Fruit fly (Drosophila melanogaster) whole organism, pupa: ENCODE results near the gene U2af38.

Experiments used
- CG10348 ChIP-seq: fragments of 200-800 bp; sonication (Bioruptor generic); IDR thresholded peaks from 2 replicates; pipeline ENCODE4 v1.3.6; 2022; ENCODE audit warnings: missing biosample characterization, missing genetic modification characterization
- CG12605 ChIP-seq: fragments of 200-800 bp; sonication (Bioruptor generic); IDR thresholded peaks from 2 replicates; pipeline ENCODE4 v1.3.6; 2022; ENCODE audit warnings: missing biosample characterization, missing genetic modification characterization
- CG13204 ChIP-seq: fragments of 200-800 bp; sonication (Bioruptor generic); optimal IDR thresholded peaks from 2 replicates; lab custom pipeline; 2018; ENCODE audit warnings: missing biosample characterization, mild to moderate bottlenecking, missing genetic modification characterization, moderate library complexity
- CG14655 ChIP-seq: fragments of 200-800 bp; sonication (Bioruptor generic); optimal IDR thresholded peaks from 3 replicates; lab custom pipeline; 2017; ENCODE audit warnings: mild to moderate bottlenecking, missing biosample characterization, missing genetic modification reagents, missing genetic modification characterization
- CG15710 ChIP-seq: fragments of 200-800 bp; sonication (Bioruptor generic); optimal IDR thresholded peaks from 2 replicates; lab custom pipeline; 2018; ENCODE audit warnings: missing biosample characterization, mild to moderate bottlenecking, missing genetic modification characterization, moderate library complexity
- CG17806 ChIP-seq: fragments of 200-800 bp; sonication (Bioruptor generic); optimal IDR thresholded peaks from 2 replicates; lab custom pipeline; 2018; ENCODE audit warnings: missing biosample characterization, mild to moderate bottlenecking, missing genetic modification characterization, moderate library complexity
- CG32121 ChIP-seq: fragments of 200-800 bp; sonication (Bioruptor generic); IDR thresholded peaks from 2 replicates; pipeline ENCODE4 v1.3.6; 2022; ENCODE audit warnings: missing biosample characterization, missing genetic modification characterization
- CG34367 ChIP-seq: fragments of 200-800 bp; sonication (Bioruptor generic); optimal IDR thresholded peaks from 2 replicates; lab custom pipeline; 2018; ENCODE audit warnings: missing biosample characterization, mild to moderate bottlenecking, missing genetic modification characterization
- CG4496 ChIP-seq: fragments of 200-800 bp; sonication (Bioruptor generic); IDR thresholded peaks from 3 replicates; pipeline ENCODE4 v1.3.6; 2022; ENCODE audit warnings: missing biosample characterization, missing genetic modification characterization
- CG8159 ChIP-seq: fragments of 200-800 bp; sonication (Bioruptor generic); optimal IDR thresholded peaks from 3 replicates; lab custom pipeline; 2018; ENCODE audit warnings: missing biosample characterization, mild to moderate bottlenecking, missing genetic modification characterization, moderate library complexity
- CG8301 ChIP-seq: fragments of 200-800 bp; sonication (Bioruptor generic); optimal IDR thresholded peaks from 2 replicates; lab custom pipeline; 2018; ENCODE audit warnings: missing biosample characterization, mild to moderate bottlenecking, missing genetic modification characterization
- CG9948 ChIP-seq: fragments of 200-800 bp; sonication (Bioruptor generic); optimal IDR thresholded peaks from 2 replicates; lab custom pipeline; 2018; ENCODE audit warnings: missing biosample characterization, mild to moderate bottlenecking, missing genetic modification characterization, moderate library complexity
- D1 ChIP-seq: fragments of 200-800 bp; sonication (Bioruptor generic); optimal IDR thresholded peaks from 2 replicates; lab custom pipeline; 2018; ENCODE audit warnings: missing biosample characterization, mild to moderate bottlenecking, missing genetic modification characterization, moderate library complexity
- EcR ChIP-seq: fragments of 200-800 bp; sonication (Bioruptor generic); optimal IDR thresholded peaks from 3 replicates; lab custom pipeline; 2019; ENCODE audit warnings: missing biosample characterization, missing genetic modification characterization, mild to moderate bottlenecking, moderate library complexity, missing genetic modification reagents
- Ets98B ChIP-seq: fragments of 200-800 bp; sonication (Bioruptor generic); IDR thresholded peaks from 2 replicates; pipeline ENCODE4 v1.3.6; 2022; ENCODE audit warnings: missing biosample characterization, missing genetic modification characterization
- Pif1A ChIP-seq: fragments of 200-800 bp; sonication (Bioruptor generic); optimal IDR thresholded peaks from 3 replicates; lab custom pipeline; 2016; ENCODE audit warnings: missing biosample characterization, missing genetic modification characterization
- Pif1B ChIP-seq: fragments of 200-800 bp; sonication (Bioruptor generic); optimal IDR thresholded peaks from 3 replicates; lab custom pipeline; 2016; ENCODE audit warnings: missing biosample characterization, missing genetic modification characterization
- Snoo ChIP-seq: fragments of 200-800 bp; sonication (Bioruptor generic); optimal IDR thresholded peaks from 3 replicates; lab custom pipeline; 2017; ENCODE audit warnings: missing biosample characterization, mild to moderate bottlenecking, missing genetic modification characterization, inconsistent platforms
- fd96Ca ChIP-seq: fragments of 200-800 bp; sonication (Bioruptor generic); IDR thresholded peaks from 3 replicates; pipeline ENCODE4 v1.3.6; 2022; ENCODE audit warnings: missing biosample characterization, missing genetic modification characterization
- gl ChIP-seq: fragments of 200-800 bp; sonication (Bioruptor generic); optimal IDR thresholded peaks from 2 replicates; lab custom pipeline; 2018; ENCODE audit warnings: missing biosample characterization, mild to moderate bottlenecking, missing genetic modification characterization
- rn ChIP-seq: fragments of 200-800 bp; sonication (Bioruptor generic); IDR thresholded peaks from 2 replicates; pipeline ENCODE4 v1.3.6; 2022; ENCODE audit warnings: missing biosample characterization, missing genetic modification characterization

Gene U2af38

dm6 chr2L:278134-278533, 16.3 kb downstream of the U2af38 start, which contains the start of gene CG17078:
Gene CG17078, minus strand, starts transcription at chr2L:278234.
- TF ChIP-seq CG4496 (GFP tag; lab: Robert Waterston, UW) (no peak), CG10348 (GFP tag; lab: Robert Waterston, UW) (no peak), Snoo (no peak)
- TF ChIP-seq, all 21 proteins: peak for 0

DNA sequence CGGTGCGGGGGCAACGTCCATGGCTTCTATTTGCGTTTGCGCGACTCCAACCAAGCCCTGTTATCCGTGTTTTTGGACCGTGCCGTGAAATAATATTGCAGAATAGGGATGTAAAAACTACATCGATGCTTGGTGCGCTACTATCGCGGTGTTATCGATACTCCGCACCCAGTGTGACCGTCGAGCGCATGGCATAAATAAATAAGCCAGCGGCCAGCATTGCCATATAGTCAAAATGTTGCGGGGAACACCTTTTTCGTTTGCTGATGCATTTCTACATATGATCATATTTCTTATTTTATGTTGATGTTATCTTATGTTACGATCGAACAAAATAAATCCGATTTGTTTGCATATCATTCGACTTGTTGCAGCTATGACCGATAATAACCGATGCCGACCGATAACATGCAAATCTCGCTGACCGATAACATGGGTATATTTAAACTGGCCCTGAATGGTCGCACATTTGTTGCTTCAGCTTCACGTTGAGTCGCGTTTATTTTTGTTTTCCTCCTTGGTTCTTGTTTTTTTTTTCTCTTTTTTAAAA, 17.3 kb downstream of the U2af38 start, which contains the start of gene smo:
TSS of gene smo (plus strand) at position 461 of the 550 bp plus-strand sequence.
- TF ChIP-seq EcR (GFP tag; lab: Kevin White, UChicago) (peak; percentile 27), fd96Ca (GFP tag; lab: Robert Waterston, UW) (no peak)

- TF ChIP-seq CG15710 (peak; percentile 27), CG12605 (GFP tag; lab: Robert Waterston, UW) (no peak)
Measured at dm6 chr2L:273603-274002, 20.9 kb downstream of the U2af38 start, which contains the start of the genes mbm and CG11555. Gene mbm, minus strand, starts transcription at chr2L:273715. Gene CG11555, plus strand, starts transcription at chr2L:273836.

DNA sequence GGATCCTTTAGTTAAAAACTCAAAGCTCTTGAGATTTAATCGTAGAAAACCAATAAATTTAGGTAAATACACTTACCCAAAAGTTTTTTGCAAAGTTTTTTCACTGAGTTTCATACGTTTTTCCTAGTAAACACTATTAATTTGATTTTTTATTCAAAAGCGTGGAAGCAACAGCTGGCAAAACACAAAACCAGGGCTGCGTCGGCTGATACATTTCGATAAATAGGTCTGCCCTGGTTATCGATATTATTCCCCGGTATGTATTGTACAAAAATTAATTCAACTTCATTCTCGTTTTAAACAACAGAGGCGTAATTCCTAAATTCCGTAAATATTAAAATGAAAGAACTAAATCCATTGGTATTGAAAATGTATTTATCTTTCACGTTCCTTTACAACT, 22.9 kb downstream of the U2af38 start, which contains the start of gene Dus1:
TSS of gene Dus1 (minus strand) at position 192 of the 400 bp plus-strand sequence.
- TF ChIP-seq rn (GFP tag; lab: Robert Waterston, UW) = no peak
- TF ChIP-seq CG8159 (tag; lab: Kevin White, UChicago) = no peak
- no peak for TF ChIP-seq EcR (GFP tag; lab: Kevin White, UChicago)
- TF ChIP-seq CG12605 (GFP tag; lab: Robert Waterston, UW) = no peak
- TF ChIP-seq, all 21 proteins: peak for 0

DNA sequence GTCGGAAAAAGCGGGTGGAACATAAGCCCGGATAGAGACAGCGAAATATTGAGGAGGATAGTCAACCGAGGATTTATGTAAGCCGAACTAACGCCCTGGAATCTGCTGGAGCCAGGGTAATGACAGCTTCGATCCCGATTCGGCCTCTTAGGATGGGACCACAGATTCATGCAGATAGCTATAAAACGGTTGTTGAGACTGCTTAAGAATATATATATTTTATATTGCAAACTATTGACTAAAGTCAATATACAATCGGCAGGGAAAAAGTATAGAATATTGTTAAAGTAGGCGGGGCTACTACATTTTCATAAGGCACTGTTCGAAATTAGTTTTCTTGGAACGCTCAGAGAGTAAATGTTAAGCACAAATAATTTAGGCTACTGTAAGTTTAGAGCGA, 25.7 kb downstream of the U2af38 start, which contains the start of gene CG3345:
TSS of gene CG3345 (plus strand) at position 301 of the 400 bp plus-strand sequence.
- TF ChIP-seq CG8301 (tag; lab: Kevin White, UChicago) (no peak), Pif1A (GFP tag; lab: Kevin White, UChicago) (no peak), CG13204 (no peak), CG4496 (GFP tag; lab: Robert Waterston, UW) (no peak), CG14655 (GFP tag; lab: Kevin White, UChicago) (no peak), CG12605 (GFP tag; lab: Robert Waterston, UW) (no peak), CG8159 (tag; lab: Kevin White, UChicago) (no peak), Ets98B (no peak), rn (GFP tag; lab: Robert Waterston, UW) (no peak), Snoo (no peak), CG34367 (tag; lab: Kevin White, UChicago) (no peak), fd96Ca (GFP tag; lab: Robert Waterston, UW) (no peak), CG10348 (GFP tag; lab: Robert Waterston, UW) (no peak), gl (no peak), CG32121 (GFP tag; lab: Robert Waterston, UW) (no peak)

- TF ChIP-seq Snoo (peak; percentile 73), CG15710 (peak; percentile 87), CG10348 (GFP tag; lab: Robert Waterston, UW) (peak; percentile 86), CG12605 (GFP tag; lab: Robert Waterston, UW) (peak; percentile 93), CG4496 (GFP tag; lab: Robert Waterston, UW) (peak; percentile 96), CG14655 (GFP tag; lab: Kevin White, UChicago) (no peak), Pif1A (GFP tag; lab: Kevin White, UChicago) (no peak), CG32121 (GFP tag; lab: Robert Waterston, UW) (peak; percentile 94), CG13204 (no peak), EcR (GFP tag; lab: Kevin White, UChicago) (no peak), CG8159 (tag; lab: Kevin White, UChicago) (peak; percentile 85), CG8301 (tag; lab: Kevin White, UChicago) (peak; percentile 83), Ets98B (peak; percentile 95), CG17806 (tag; lab: Kevin White, UChicago) (peak; percentile 82), D1 (no peak), rn (GFP tag; lab: Robert Waterston, UW) (peak; percentile 89), CG9948 (tag; lab: Kevin White, UChicago) (peak; percentile 80), Pif1B (GFP tag; lab: Kevin White, UChicago) (no peak), gl (peak; percentile 62), fd96Ca (GFP tag; lab: Robert Waterston, UW) (peak; percentile 92), CG34367 (tag; lab: Kevin White, UChicago) (peak; percentile 78)
- TF ChIP-seq, all 21 proteins: peak for 15
Measured at dm6 chr2L:267441-268089, 26.9 kb downstream of the U2af38 start, which contains the start of gene CG17075. Gene CG17075, minus strand, starts transcription at chr2L:267505.

dm6 chr2L:252174-252573, 42.3 kb downstream of the U2af38 start, which contains the start of gene Rpp30:
Gene Rpp30, minus strand, starts transcription at chr2L:252373.
- TF ChIP-seq CG15710 (no peak), CG4496 (GFP tag; lab: Robert Waterston, UW) (no peak), CG13204 (no peak), Snoo (no peak), Pif1A (GFP tag; lab: Kevin White, UChicago) (no peak), CG8301 (tag; lab: Kevin White, UChicago) (no peak), gl (no peak)
